Fruit fly (Drosophila melanogaster) whole organism, wandering third instar larva: ENCODE results near the gene CG3909.

ENCODE experiments used
- Abd-B ChIP-seq: fragments of >200 bp; optimal IDR thresholded peaks from 2 replicates; lab custom pipeline; 2017; ENCODE audit warnings: missing biosample characterization, missing genetic modification characterization
- CG32264 ChIP-seq: fragments of 200-800 bp; sonication (Bioruptor generic); optimal IDR thresholded peaks from 2 replicates; lab custom pipeline; 2016; ENCODE audit warnings: missing biosample characterization, missing genetic modification characterization
- CG9705 ChIP-seq: fragments of 200-800 bp; sonication (Bioruptor generic); optimal IDR thresholded peaks from 2 replicates; lab custom pipeline; 2018; ENCODE audit warnings: missing biosample characterization, mild to moderate bottlenecking, missing genetic modification characterization
- CrebA ChIP-seq: fragments of 200-800 bp; sonication (Bioruptor generic); optimal IDR thresholded peaks from 2 replicates; lab custom pipeline; 2016; ENCODE audit warnings: missing biosample characterization, mild to moderate bottlenecking, missing genetic modification characterization, borderline replicate concordance
- Dif ChIP-seq: fragments of 200-275, 200-300 bp; sonication (Bioruptor generic); optimal IDR thresholded peaks from 2 replicates; lab custom pipeline; 2018; ENCODE audit warnings: missing biosample characterization, missing genetic modification characterization; ENCODE audit not compliant: partially characterized antibody
- GATAd ChIP-seq: sonication (Bioruptor generic); optimal IDR thresholded peaks from 2 replicates; lab custom pipeline; 2016; ENCODE audit warnings: missing biosample characterization, missing genetic modification characterization
- HLH106 ChIP-seq: fragments of 200-800 bp; optimal IDR thresholded peaks from 3 replicates; lab custom pipeline; 2019; ENCODE audit warnings: missing biosample characterization, mild to moderate bottlenecking, missing genetic modification characterization, moderate library complexity
- Hr78 ChIP-seq: fragments of >200 bp; optimal IDR thresholded peaks from 2 replicates; lab custom pipeline; 2017; ENCODE audit warnings: missing biosample characterization, missing genetic modification characterization
- Hr83 ChIP-seq: fragments of 200-300 bp; sonication (Bioruptor generic); optimal IDR thresholded peaks from 2 replicates; lab custom pipeline; 2016; ENCODE audit warnings: missing biosample characterization, mild to moderate bottlenecking, missing genetic modification characterization, moderate library complexity; ENCODE audit not compliant: poor library complexity, severe bottlenecking
- Jra ChIP-seq: sonication (Bioruptor generic); optimal IDR thresholded peaks from 2 replicates; lab custom pipeline; 2016; ENCODE audit warnings: missing biosample characterization, missing genetic modification characterization
- Mio ChIP-seq: sonication (Bioruptor generic); optimal IDR thresholded peaks from 2 replicates; lab custom pipeline; 2016; ENCODE audit warnings: missing biosample characterization, missing genetic modification characterization
- Myc ChIP-seq: fragments of >200 bp; optimal IDR thresholded peaks from 2 replicates; lab custom pipeline; 2017
- OdsH ChIP-seq: fragments of 200-800 bp; sonication (Bioruptor generic); optimal IDR thresholded peaks from 2 replicates; lab custom pipeline; 2016; ENCODE audit warnings: missing biosample characterization, mild to moderate bottlenecking, missing genetic modification characterization
- Rel ChIP-seq, 2 experiments: fragments of 200-800 bp; sonication (Bioruptor generic) in 1 of 2; optimal IDR thresholded peaks; 2 replicates in 1 of 2; 3 replicates in 1 of 2; lab custom pipeline; 2016 to 2019; ENCODE audit warnings: mild to moderate bottlenecking in 2 of 2, missing biosample characterization in 2 of 2, missing genetic modification characterization in 2 of 2, moderate library complexity in 1 of 2
- Sp1 ChIP-seq: fragments of 200-800 bp; sonication (Bioruptor generic); optimal IDR thresholded peaks from 3 replicates; lab custom pipeline; 2019; ENCODE audit warnings: missing biosample characterization, mild to moderate bottlenecking, missing genetic modification characterization, moderate library complexity
- br ChIP-seq: fragments of 200-800 bp; sonication (Bioruptor generic); optimal IDR thresholded peaks from 2 replicates; lab custom pipeline; 2016; ENCODE audit warnings: missing biosample characterization, missing genetic modification characterization
- brk ChIP-seq: fragments of 200-800 bp; sonication (Bioruptor generic); optimal IDR thresholded peaks from 2 replicates; lab custom pipeline; 2016; ENCODE audit warnings: missing biosample characterization, mild to moderate bottlenecking, missing genetic modification characterization
- dl ChIP-seq, 2 experiments: fragments of 175-275, 200-275 bp in 1 of 2; fragments of 200-275 bp in 1 of 2; sonication (Bioruptor generic); optimal IDR thresholded peaks; lab custom pipeline; 2018; ENCODE audit warnings: mild to moderate bottlenecking in 2 of 2, missing biosample characterization in 2 of 2, missing genetic modification characterization in 2 of 2, moderate library complexity in 2 of 2; ENCODE audit not compliant: partially characterized antibody in 2 of 2, insufficient read depth in 1 of 2
- dmrt93B ChIP-seq: fragments of 200-800 bp; sonication (Bioruptor generic); optimal IDR thresholded peaks from 2 replicates; lab custom pipeline; 2018; ENCODE audit warnings: missing biosample characterization, mild to moderate bottlenecking, missing genetic modification characterization
- dsf ChIP-seq: sonication (Bioruptor generic); optimal IDR thresholded peaks from 2 replicates; lab custom pipeline; 2016; ENCODE audit warnings: missing biosample characterization, missing genetic modification characterization, borderline replicate concordance
- ey ChIP-seq: fragments of 200-800 bp; sonication (Bioruptor generic); optimal IDR thresholded peaks from 2 replicates; lab custom pipeline; 2016; ENCODE audit warnings: missing biosample characterization, missing genetic modification characterization
- foxo ChIP-seq, 2 experiments: fragments of 200-800 bp; sonication (Bioruptor generic); optimal IDR thresholded peaks; 2 replicates in 1 of 2; 3 replicates in 1 of 2; lab custom pipeline; 2016 to 2017; ENCODE audit warnings: missing biosample characterization in 2 of 2, missing genetic modification characterization in 2 of 2
- fru ChIP-seq: fragments of 200-800 bp; sonication (Bioruptor generic); optimal IDR thresholded peaks from 3 replicates; lab custom pipeline; 2016; ENCODE audit warnings: missing biosample characterization, mild to moderate bottlenecking, missing genetic modification characterization
- jim ChIP-seq: fragments of 175-275, 200-325 bp; sonication (Bioruptor generic); optimal IDR thresholded peaks from 2 replicates; lab custom pipeline; 2016; ENCODE audit warnings: missing biosample characterization, mild to moderate bottlenecking, missing genetic modification characterization
- psq ChIP-seq: fragments of 200-800 bp; sonication (Bioruptor generic); optimal IDR thresholded peaks from 3 replicates; lab custom pipeline; 2017; ENCODE audit warnings: missing biosample characterization, mild to moderate bottlenecking, missing genetic modification characterization, moderate library complexity
- rgr ChIP-seq: fragments of 200-800 bp; sonication (Bioruptor generic); optimal IDR thresholded peaks from 3 replicates; lab custom pipeline; 2016; ENCODE audit warnings: missing biosample characterization, mild to moderate bottlenecking, missing genetic modification characterization
- sv ChIP-seq: fragments of 200-800 bp; sonication (Bioruptor generic); optimal IDR thresholded peaks from 3 replicates; lab custom pipeline; 2016; ENCODE audit warnings: missing biosample characterization, missing genetic modification characterization
- tai ChIP-seq: sonication (Bioruptor generic); optimal IDR thresholded peaks from 2 replicates; lab custom pipeline; 2016; ENCODE audit warnings: missing biosample characterization, missing genetic modification characterization
- usp ChIP-seq: fragments of >200 bp; optimal IDR thresholded peaks from 2 replicates; lab custom pipeline; 2017; ENCODE audit warnings: missing biosample characterization, missing genetic modification characterization
- woc ChIP-seq: sonication (Bioruptor generic); optimal IDR thresholded peaks from 2 replicates; lab custom pipeline; 2016; ENCODE audit warnings: missing biosample characterization, mild to moderate bottlenecking, missing genetic modification characterization

CG3909 gene

dm6 chr3R:10062324-10062723 lies 19.3 kb downstream of the CG3909 start, which contains the start of gene CG33630:
Gene CG33630, plus strand, starts transcription at chr3R:10062624.
- TF ChIP-seq rgr (no peak), tai (no peak), jim (GFP tag; lab: Kevin White, UChicago) (no peak), brk (GFP tag; lab: Kevin White, UChicago) (no peak), Hr78 (no peak), dsf (no peak), Dif (GFP tag; lab: Kevin White, UChicago) (no peak), CG32264 (GFP tag; lab: Kevin White, UChicago) (no peak), dmrt93B (no peak), usp (GFP tag; lab: Kevin White, UChicago) (no peak), CG9705 (GFP tag; lab: Kevin White, UChicago) (no peak), OdsH (GFP tag; lab: Kevin White, UChicago) (no peak)

DNA sequence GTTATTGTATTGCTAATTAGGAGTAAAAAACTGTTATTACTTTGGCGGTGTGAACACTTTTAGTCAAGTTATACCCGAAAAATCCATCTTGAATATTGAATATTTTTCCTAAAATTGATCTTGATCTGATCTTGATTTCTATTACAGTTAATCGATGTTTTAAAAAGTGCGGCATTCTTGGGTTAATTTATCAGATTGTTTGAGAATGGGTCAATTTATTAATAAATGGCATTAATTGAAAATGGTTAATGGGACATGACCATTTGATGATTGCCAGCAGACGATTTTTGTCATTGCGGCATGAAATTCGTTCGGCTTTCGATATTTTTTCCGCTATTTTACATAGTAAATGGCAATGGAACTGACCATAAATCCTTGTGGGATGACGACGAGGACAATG lies 20.6 kb downstream of the CG3909 start, which contains the start of gene CG33631:
CG33631 (plus strand) TSS at position 301 of the 400 bp plus-strand sequence.
- no peak for TF ChIP-seq Hr78
- no peak for TF ChIP-seq Jra
- TF ChIP-seq Myc (lab: Kevin White, UChicago): no peak
- no peak for TF ChIP-seq dl (GFP tag; optimal IDR thresholded peaks at IDR 0.05; lab: Kevin White, UChicago; ENCODE audit: insufficient read depth in 1 of 2, partially characterized antibody in 2 of 2)
- TF ChIP-seq usp (GFP tag; lab: Kevin White, UChicago): no peak
- TF ChIP-seq Dif (GFP tag; lab: Kevin White, UChicago): no peak
- TF ChIP-seq fru (GFP tag; lab: Kevin White, UChicago): no peak
- TF ChIP-seq CG9705 (GFP tag; lab: Kevin White, UChicago): no peak
- no peak for TF ChIP-seq brk (GFP tag; lab: Kevin White, UChicago)
- TF ChIP-seq woc (GFP tag; lab: Kevin White, UChicago): no peak
- no peak for TF ChIP-seq Abd-B (GFP tag; lab: Kevin White, UChicago)
- TF ChIP-seq GATAd (GFP tag; lab: Kevin White, UChicago): no peak
- TF ChIP-seq Mio (GFP tag; lab: Kevin White, UChicago): no peak
- no peak for TF ChIP-seq HLH106

DNA sequence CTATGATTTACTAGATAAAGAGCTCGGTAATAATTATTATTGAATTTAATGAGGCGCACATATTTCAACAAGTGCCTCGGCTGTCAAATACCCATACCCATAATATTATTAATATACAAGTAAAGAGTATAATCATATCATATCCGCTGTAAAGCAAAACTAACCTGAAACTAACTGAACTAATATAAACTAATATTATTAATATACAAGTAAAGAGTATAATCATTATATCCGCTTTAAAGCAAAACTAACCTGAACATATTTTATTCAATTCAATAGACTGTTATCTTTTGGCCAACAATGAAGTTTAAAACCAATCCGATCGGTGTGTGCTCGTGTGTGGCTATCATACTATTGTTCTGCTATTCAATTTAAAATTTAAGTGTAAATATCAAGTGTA lies 23.4 kb downstream of the CG3909 start, which contains the start of gene CG33783:
CG33783 (plus strand) TSS at position 301 of the 400 bp plus-strand sequence.
- TF ChIP-seq woc (GFP tag; lab: Kevin White, UChicago) (no peak), Rel (GFP tag; optimal IDR thresholded peaks at IDR 0.05; lab: Kevin White, UChicago) (no peak), Rel (tag; optimal IDR thresholded peaks at IDR 0.05; lab: Kevin White, UChicago) (no peak), Hr83 (GFP tag; lab: Kevin White, UChicago) (no peak), Myc (lab: Kevin White, UChicago) (no peak), fru (GFP tag; lab: Kevin White, UChicago) (no peak), ey (no peak), Abd-B (GFP tag; lab: Kevin White, UChicago) (no peak), br (GFP tag; lab: Kevin White, UChicago) (no peak), GATAd (GFP tag; lab: Kevin White, UChicago) (no peak), tai (no peak), CrebA (no peak), CG32264 (GFP tag; lab: Kevin White, UChicago) (no peak), HLH106 (no peak), Hr78 (no peak)

dm6 chr3R:10067605-10068004 lies 24.5 kb downstream of the CG3909 start, which contains the start of gene CG33784:
Gene CG33784, plus strand, starts transcription at chr3R:10067905.
- TF ChIP-seq CrebA (no peak), foxo (GFP tag; optimal IDR thresholded peaks at IDR 0.05; lab: Kevin White, UChicago) (no peak), usp (GFP tag; lab: Kevin White, UChicago) (no peak), Rel (GFP tag; optimal IDR thresholded peaks at IDR 0.05; lab: Kevin White, UChicago) (no peak), Rel (tag; optimal IDR thresholded peaks at IDR 0.05; lab: Kevin White, UChicago) (no peak), sv (GFP tag; lab: Kevin White, UChicago) (no peak), dsf (no peak), Sp1 (GFP tag; lab: Kevin White, UChicago) (no peak), Jra (no peak), woc (GFP tag; lab: Kevin White, UChicago) (no peak), Myc (lab: Kevin White, UChicago) (no peak), OdsH (GFP tag; lab: Kevin White, UChicago) (no peak), psq (GFP tag; lab: Kevin White, UChicago) (no peak), ey (no peak), tai (no peak), GATAd (GFP tag; lab: Kevin White, UChicago) (no peak), HLH106 (no peak)
